Worm (Caenorhabditis elegans) whole organism, mixed stage, embryonic: ENCODE data around the gene Y43F8B.29.

Experiments
- ces-1 ChIP-seq: fragments of 150-350 bp; optimal IDR thresholded peaks from 2 replicates; lab custom pipeline; 2014; ENCODE audit warnings: missing biosample characterization, missing genetic modification reagents, missing genetic modification characterization
- elt-3 ChIP-seq: fragments of 150-350 bp; optimal IDR thresholded peaks from 2 replicates; lab custom pipeline; 2014; ENCODE audit warnings: missing biosample characterization, missing genetic modification characterization
- mab-5 ChIP-seq: fragments of 150-350 bp; optimal IDR thresholded peaks from 2 replicates; lab custom pipeline; 2014; ENCODE audit warnings: missing biosample characterization, missing genetic modification characterization
- nhr-2 ChIP-seq: fragments of 150-350 bp; optimal IDR thresholded peaks from 2 replicates; lab custom pipeline; 2014; ENCODE audit warnings: missing biosample characterization, missing genetic modification characterization
- pha-4 ChIP-seq: fragments of 150-350 bp; optimal IDR thresholded peaks from 2 replicates; lab custom pipeline; 2018; ENCODE audit warnings: missing biosample characterization, missing genetic modification reagents, missing genetic modification characterization
- snpc-4 ChIP-seq: fragments of 150-350 bp; optimal IDR thresholded peaks from 2 replicates; lab custom pipeline; 2014; ENCODE audit warnings: missing biosample characterization, missing genetic modification characterization
- unc-62 ChIP-seq: fragments of 150-350 bp; optimal IDR thresholded peaks from 2 replicates; lab custom pipeline; 2014; ENCODE audit warnings: missing biosample characterization, missing genetic modification reagents, missing genetic modification characterization

ce11 chrV:19510925-19511324 is 19.5 kb downstream of the Y43F8B.29 start:
- no peak for TF ChIP-seq mab-5 (tag; lab: Kevin White, UChicago)
- TF ChIP-seq pha-4 (tag; lab: Kevin White, UChicago), result no peak
- TF ChIP-seq snpc-4 (tag; lab: Kevin White, UChicago), result no peak
- TF ChIP-seq nhr-2 (tag; lab: Kevin White, UChicago), result no peak
- TF ChIP-seq ces-1 (GFP tag; lab: Kevin White, UChicago), result no peak
- TF ChIP-seq unc-62, result no peak
- TF ChIP-seq elt-3, result no peak
